Fruit fly (Drosophila melanogaster) whole organism, embryonic: ENCODE measurements around the gene CG46458.

ENCODE experiments used
- Antp ChIP-seq: fragments of 200-800 bp; sonication (Bioruptor generic); optimal IDR thresholded peaks from 3 replicates; lab custom pipeline; 2016; ENCODE audit warnings: missing biosample characterization, missing genetic modification characterization
- Bteb2 ChIP-seq: fragments of 200-800 bp; sonication (Bioruptor generic); optimal IDR thresholded peaks from 2 replicates; lab custom pipeline; 2016; ENCODE audit warnings: missing biosample characterization, missing genetic modification characterization
- CG10979 ChIP-seq: fragments of 200-800 bp; sonication (Bioruptor generic); optimal IDR thresholded peaks from 2 replicates; lab custom pipeline; 2018; ENCODE audit warnings: missing biosample characterization, mild to moderate bottlenecking, missing genetic modification characterization, moderate library complexity
- CG12744 ChIP-seq: fragments of 200-800 bp; sonication (Bioruptor generic); optimal IDR thresholded peaks from 2 replicates; lab custom pipeline; 2016; ENCODE audit warnings: missing biosample characterization, missing genetic modification characterization
- CG13775 ChIP-seq: fragments of 200-800 bp; sonication (Bioruptor generic); optimal IDR thresholded peaks from 3 replicates; lab custom pipeline; 2017; ENCODE audit warnings: missing biosample characterization, mild to moderate bottlenecking, missing genetic modification characterization
- CG13894 ChIP-seq: fragments of 200-800 bp; sonication (Bioruptor generic); optimal IDR thresholded peaks from 3 replicates; lab custom pipeline; 2018; ENCODE audit warnings: missing biosample characterization, mild to moderate bottlenecking, missing genetic modification characterization, moderate library complexity
- CG17802 ChIP-seq: fragments of 200-800 bp; sonication (Bioruptor generic); optimal IDR thresholded peaks from 2 replicates; lab custom pipeline; 2018; ENCODE audit warnings: missing biosample characterization, mild to moderate bottlenecking, missing genetic modification characterization, moderate library complexity
- CG17912 ChIP-seq: fragments of 200-800 bp; sonication (Bioruptor generic); optimal IDR thresholded peaks from 2 replicates; lab custom pipeline; 2018; ENCODE audit warnings: missing biosample characterization, mild to moderate bottlenecking, missing genetic modification characterization
- CG2116 ChIP-seq: fragments of 200-800 bp; sonication (Bioruptor generic); optimal IDR thresholded peaks from 3 replicates; lab custom pipeline; 2018; ENCODE audit warnings: missing biosample characterization, mild to moderate bottlenecking, missing genetic modification characterization
- CG2875 ChIP-seq: fragments of 200-800 bp; sonication (Bioruptor generic); optimal IDR thresholded peaks from 2 replicates; lab custom pipeline; 2017; ENCODE audit warnings: missing biosample characterization, mild to moderate bottlenecking, missing genetic modification characterization, missing genetic modification reagents
- CG3407 ChIP-seq: fragments of 200-800 bp; sonication (Bioruptor generic); optimal IDR thresholded peaks from 2 replicates; lab custom pipeline; 2018; ENCODE audit warnings: missing biosample characterization, mild to moderate bottlenecking, missing genetic modification characterization
- CG4282 ChIP-seq: fragments of 200-800 bp; sonication (Bioruptor generic); optimal IDR thresholded peaks from 2 replicates; lab custom pipeline; 2016; ENCODE audit warnings: missing biosample characterization, missing genetic modification characterization
- CG4617 ChIP-seq: fragments of 200-800 bp; sonication (Bioruptor generic); optimal IDR thresholded peaks from 3 replicates; lab custom pipeline; 2016; ENCODE audit warnings: missing biosample characterization, missing genetic modification characterization, borderline replicate concordance
- CG4820 ChIP-seq: fragments of 200-800 bp; sonication (Bioruptor generic); optimal IDR thresholded peaks from 3 replicates; lab custom pipeline; 2016; ENCODE audit warnings: missing biosample characterization, missing genetic modification characterization
- CG7372 ChIP-seq: fragments of 200-800 bp; sonication (Bioruptor generic); IDR thresholded peaks from 2 replicates; pipeline ENCODE4 v1.3.6; 2022; ENCODE audit warnings: missing biosample characterization, missing genetic modification characterization
- CG7963 ChIP-seq: fragments of 200-800 bp; sonication (Bioruptor generic); IDR thresholded peaks from 3 replicates; pipeline ENCODE4 v1.3.6; 2022; ENCODE audit warnings: missing biosample characterization, missing genetic modification characterization; ENCODE audit not compliant: partially characterized antibody
- CG9797 ChIP-seq: fragments of 200-800 bp; sonication (Bioruptor generic); optimal IDR thresholded peaks from 3 replicates; lab custom pipeline; 2018; ENCODE audit warnings: missing biosample characterization, mild to moderate bottlenecking, missing genetic modification characterization
- CG9932 ChIP-seq: fragments of 200-800 bp; sonication (Bioruptor generic); IDR thresholded peaks from 2 replicates; pipeline ENCODE4 v1.3.6; 2022; ENCODE audit warnings: missing biosample characterization, missing genetic modification characterization
- Chrac-16 ChIP-seq: fragments of 200-800 bp; sonication (Bioruptor generic); optimal IDR thresholded peaks from 3 replicates; lab custom pipeline; 2016; ENCODE audit warnings: missing biosample characterization, missing genetic modification characterization
- CkIIα-i1 ChIP-seq: fragments of 200-800 bp; sonication (Bioruptor generic); IDR thresholded peaks from 2 replicates; pipeline ENCODE4 v1.3.6; 2022; ENCODE audit warnings: missing biosample characterization, missing genetic modification characterization
- Dll ChIP-seq: fragments of 200-800 bp; sonication (Bioruptor generic); IDR thresholded peaks from 4 replicates; pipeline ENCODE4 v1.3.6; 2022; ENCODE audit warnings: missing biosample characterization, missing genetic modification characterization; ENCODE audit not compliant: partially characterized antibody
- HLHmδ ChIP-seq: fragments of 200-800 bp; sonication (Bioruptor generic); optimal IDR thresholded peaks from 2 replicates; lab custom pipeline; 2018; ENCODE audit warnings: missing biosample characterization, mild to moderate bottlenecking, missing genetic modification characterization, moderate library complexity
- Mad ChIP-seq: fragments of 200-800 bp; sonication (Bioruptor generic); optimal IDR thresholded peaks from 2 replicates; lab custom pipeline; 2016; ENCODE audit warnings: missing biosample characterization, missing genetic modification characterization
- Max ChIP-seq: fragments of 200-800 bp; sonication (Bioruptor generic); optimal IDR thresholded peaks from 2 replicates; lab custom pipeline; 2016; ENCODE audit warnings: missing biosample characterization, mild to moderate bottlenecking, missing genetic modification characterization
- Nf-YB ChIP-seq: fragments of 200-800 bp; sonication (Bioruptor generic); optimal IDR thresholded peaks from 3 replicates; lab custom pipeline; 2019; ENCODE audit warnings: missing biosample characterization, mild to moderate bottlenecking, missing genetic modification characterization, moderate library complexity
- Opbp ChIP-seq: fragments of 200-800 bp; sonication (Bioruptor generic); IDR thresholded peaks from 3 replicates; pipeline ENCODE4 v1.3.6; 2022; ENCODE audit warnings: missing biosample characterization, missing genetic modification characterization; ENCODE audit not compliant: partially characterized antibody
- PHDP ChIP-seq: fragments of 200-800 bp; sonication (Bioruptor generic); optimal IDR thresholded peaks from 3 replicates; lab custom pipeline; 2018; ENCODE audit warnings: missing biosample characterization, mild to moderate bottlenecking, missing genetic modification characterization, moderate library complexity
- Pdp1 ChIP-seq, 2 experiments: fragments of 200-800 bp; sonication (Bioruptor generic); optimal IDR thresholded peaks; 3 replicates each; lab custom pipeline; 2016; ENCODE audit warnings: missing biosample characterization in 2 of 2, missing genetic modification characterization in 2 of 2, mild to moderate bottlenecking in 1 of 2, moderate library complexity in 1 of 2
- al ChIP-seq: fragments of 200-800 bp; sonication (Bioruptor generic); IDR thresholded peaks from 2 replicates; pipeline ENCODE4 v1.3.6; 2022; ENCODE audit warnings: missing biosample characterization, missing genetic modification characterization
- cg ChIP-seq: fragments of 200-800 bp; sonication (Bioruptor generic); optimal IDR thresholded peaks from 3 replicates; lab custom pipeline; 2019; ENCODE audit warnings: missing biosample characterization, mild to moderate bottlenecking, missing genetic modification characterization, moderate library complexity
- chif ChIP-seq, 2 experiments: fragments of 200-800 bp; sonication (Bioruptor generic); optimal IDR thresholded peaks; 3 replicates each; lab custom pipeline; 2016; ENCODE audit warnings: missing biosample characterization in 2 of 2, missing genetic modification characterization in 2 of 2
- chinmo ChIP-seq: fragments of 200-800 bp; sonication (Bioruptor generic); IDR thresholded peaks from 4 replicates; pipeline ENCODE4 v1.3.6; 2022; ENCODE audit warnings: missing biosample characterization, missing genetic modification characterization; ENCODE audit not compliant: partially characterized antibody
- dmrt11E ChIP-seq: fragments of 200-800 bp; sonication (Bioruptor generic); optimal IDR thresholded peaks from 3 replicates; lab custom pipeline; 2018; ENCODE audit warnings: missing biosample characterization, mild to moderate bottlenecking, missing genetic modification characterization, moderate library complexity
- dmrt99B ChIP-seq: fragments of 200-800 bp; sonication (Bioruptor generic); optimal IDR thresholded peaks from 2 replicates; lab custom pipeline; 2018; ENCODE audit warnings: missing biosample characterization, mild to moderate bottlenecking, missing genetic modification characterization, moderate library complexity
- dysf ChIP-seq: fragments of 200-800 bp; sonication (Bioruptor generic); IDR thresholded peaks from 3 replicates; pipeline ENCODE4 v1.3.6; 2022; ENCODE audit warnings: missing biosample characterization, missing genetic modification characterization
- her ChIP-seq: fragments of 200-800 bp; sonication (Bioruptor generic); optimal IDR thresholded peaks from 2 replicates; lab custom pipeline; 2016; ENCODE audit warnings: missing biosample characterization, missing genetic modification characterization
- jigr1 ChIP-seq: fragments of 200-800 bp; sonication (Bioruptor generic); IDR thresholded peaks from 3 replicates; pipeline ENCODE4 v1.3.6; 2022; ENCODE audit warnings: missing biosample characterization, missing genetic modification characterization
- jumu ChIP-seq: fragments of 200-800 bp; sonication (Bioruptor generic); optimal IDR thresholded peaks from 3 replicates; lab custom pipeline; 2016; ENCODE audit warnings: missing biosample characterization, missing genetic modification characterization
- ken ChIP-seq: fragments of 200-800 bp; sonication (Bioruptor generic); IDR thresholded peaks from 3 replicates; pipeline ENCODE4 v1.3.6; 2022; ENCODE audit warnings: missing biosample characterization, missing genetic modification characterization
- nau ChIP-seq: fragments of 200-800 bp; sonication (Bioruptor generic); optimal IDR thresholded peaks from 3 replicates; lab custom pipeline; 2017; ENCODE audit warnings: missing biosample characterization, mild to moderate bottlenecking, missing genetic modification characterization, missing genetic modification reagents
- odd ChIP-seq: fragments of 200-800 bp; sonication (Bioruptor generic); optimal IDR thresholded peaks from 2 replicates; lab custom pipeline; 2017; ENCODE audit warnings: missing biosample characterization, mild to moderate bottlenecking, missing genetic modification characterization
- p53 ChIP-seq: fragments of 200-800 bp; sonication (Bioruptor generic); optimal IDR thresholded peaks from 2 replicates; lab custom pipeline; 2016; ENCODE audit warnings: missing biosample characterization, missing genetic modification characterization
- pb ChIP-seq: fragments of 200-800 bp; sonication (Bioruptor generic); optimal IDR thresholded peaks from 3 replicates; lab custom pipeline; 2016; ENCODE audit warnings: missing biosample characterization, missing genetic modification characterization
- pita ChIP-seq: fragments of 200-800 bp; sonication (Bioruptor generic); optimal IDR thresholded peaks from 2 replicates; lab custom pipeline; 2017; ENCODE audit warnings: missing biosample characterization, mild to moderate bottlenecking, missing genetic modification characterization
- pum ChIP-seq: fragments of 200-800 bp; sonication (Bioruptor generic); optimal IDR thresholded peaks from 2 replicates; lab custom pipeline; 2016; ENCODE audit warnings: missing biosample characterization, missing genetic modification characterization
- seq ChIP-seq: fragments of 200-800 bp; sonication (Bioruptor generic); IDR thresholded peaks from 2 replicates; pipeline ENCODE4 v1.3.6; 2022; ENCODE audit warnings: missing biosample characterization, missing genetic modification characterization
- ssp ChIP-seq: fragments of 200-800 bp; sonication (Bioruptor generic); IDR thresholded peaks from 2 replicates; pipeline ENCODE4 v1.3.6; 2022; ENCODE audit warnings: missing biosample characterization, missing genetic modification characterization
- toy ChIP-seq: fragments of 200-800 bp; sonication (Bioruptor generic); IDR thresholded peaks from 2 replicates; pipeline ENCODE4 v1.3.6; 2022; ENCODE audit warnings: missing biosample characterization, missing genetic modification characterization
- yki ChIP-seq: fragments of >200 bp; optimal IDR thresholded peaks from 3 replicates; lab custom pipeline; 2018
- zen ChIP-seq: fragments of 200-800 bp; sonication (Bioruptor generic); optimal IDR thresholded peaks from 3 replicates; lab custom pipeline; 2018; ENCODE audit warnings: missing biosample characterization, mild to moderate bottlenecking, missing genetic modification characterization, moderate library complexity
- zf30C ChIP-seq: fragments of 200-800 bp; sonication (Bioruptor generic); optimal IDR thresholded peaks from 3 replicates; lab custom pipeline; 2018; ENCODE audit warnings: missing biosample characterization, mild to moderate bottlenecking, missing genetic modification characterization

Gene CG46458

DNA sequence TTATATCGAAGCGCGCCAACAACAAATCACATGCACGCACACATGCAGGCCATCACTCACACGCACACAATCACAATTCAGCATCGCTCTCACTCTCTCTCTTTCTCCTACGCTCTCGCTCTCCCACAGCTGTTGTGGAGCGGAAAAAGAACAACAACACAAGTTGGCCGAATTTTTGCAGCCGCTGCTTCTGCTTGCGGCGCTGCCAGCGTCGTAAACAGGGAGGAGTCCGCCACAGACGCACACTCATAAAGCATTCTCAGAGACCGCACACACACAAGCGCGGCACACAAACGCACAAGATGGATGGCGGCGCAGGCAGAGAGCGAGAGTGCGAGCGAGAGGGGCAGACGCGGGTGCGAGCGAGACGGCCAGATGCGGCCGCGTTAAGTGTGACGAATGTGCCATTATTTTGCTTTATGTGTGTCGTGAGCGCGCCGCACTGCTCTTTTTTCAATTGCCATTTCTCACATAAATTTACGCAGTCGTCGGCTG is 42.6 kb upstream of the CG46458 start (continued):
- TF ChIP-seq CG4617 (GFP tag; lab: Kevin White, UChicago), result no peak
- TF ChIP-seq Pdp1 (GFP tag; optimal IDR thresholded peaks at IDR 0.05; lab: Kevin White, UChicago), result no peak
- TF ChIP-seq CkIIα-i1, result no peak
- no peak for TF ChIP-seq CG12744 (GFP tag; lab: Kevin White, UChicago)
- TF ChIP-seq Max (GFP tag; lab: Kevin White, UChicago), result no peak
- TF ChIP-seq Nf-YB (GFP tag; lab: Kevin White, UChicago), result peak; percentile 96
- peak; percentile 99 for TF ChIP-seq cg (GFP tag; lab: Kevin White, UChicago)
- peak; percentile 45 for TF ChIP-seq yki (lab: Kevin White, UChicago)
- no peak for TF ChIP-seq CG17912 (GFP tag; lab: Kevin White, UChicago)
- TF ChIP-seq Bteb2, result no peak
- TF ChIP-seq pita, result no peak
- no peak for TF ChIP-seq p53 (GFP tag; lab: Kevin White, UChicago)
- no peak for TF ChIP-seq jumu (GFP tag; lab: Kevin White, UChicago)
- TF ChIP-seq CG13775 (GFP tag; lab: Kevin White, UChicago), result no peak
- TF ChIP-seq PHDP (tag; lab: Kevin White, UChicago), result no peak
- no peak for TF ChIP-seq ssp (GFP tag; lab: Robert Waterston, UW)
- TF ChIP-seq CG7372, result no peak
- TF ChIP-seq CG13894 (tag; lab: Kevin White, UChicago), result no peak
- peak; percentile 95 for TF ChIP-seq chinmo
- TF ChIP-seq chif (GFP tag; optimal IDR thresholded peaks at IDR 0.05; lab: Kevin White, UChicago), result peak in 1 of 2 experiments; percentile 23
- no peak for TF ChIP-seq CG2875
- TF ChIP-seq pb (GFP tag; lab: Kevin White, UChicago), result peak; percentile 24
- TF ChIP-seq ken (GFP tag; lab: Robert Waterston, UW), result no peak
- no peak for TF ChIP-seq CG9932
- TF ChIP-seq CG2116 (GFP tag; lab: Kevin White, UChicago), result no peak
- TF ChIP-seq zf30C (GFP tag; lab: Kevin White, UChicago), result no peak
- no peak for TF ChIP-seq CG4282
- TF ChIP-seq al, result no peak
- no peak for TF ChIP-seq CG4820
- no peak for TF ChIP-seq pum (GFP tag; lab: Kevin White, UChicago)
- TF ChIP-seq dmrt99B, result no peak
- TF ChIP-seq dysf (GFP tag; lab: Robert Waterston, UW), result no peak
- no peak for TF ChIP-seq Chrac-16 (GFP tag; lab: Kevin White, UChicago)
- TF ChIP-seq her (GFP tag; lab: Kevin White, UChicago), result no peak
- TF ChIP-seq odd, result no peak
- TF ChIP-seq nau, result peak; percentile 44
- TF ChIP-seq Dll (GFP tag; lab: Robert Waterston, UW), result no peak
- no peak for TF ChIP-seq CG7963 (GFP tag; lab: Robert Waterston, UW)
- no peak for TF ChIP-seq HLHmδ (GFP tag; lab: Kevin White, UChicago)
- TF ChIP-seq toy (GFP tag; lab: Robert Waterston, UW), result no peak
- no peak for TF ChIP-seq CG3407 (GFP tag; lab: Kevin White, UChicago)
- no peak for TF ChIP-seq CG10979
- no peak for TF ChIP-seq Opbp (GFP tag; lab: Robert Waterston, UW)
- peak; percentile 72; the same call in 1 of the 2 replicates for TF ChIP-seq seq (GFP tag; lab: Robert Waterston, UW)
- TF ChIP-seq Antp, result peak; percentile 57
- no peak for TF ChIP-seq dmrt11E (tag; lab: Kevin White, UChicago)
- no peak for TF ChIP-seq CG17802 (tag; lab: Kevin White, UChicago)
- no peak for TF ChIP-seq Mad (GFP tag; lab: Kevin White, UChicago)
- no peak for TF ChIP-seq CG9797 (GFP tag; lab: Kevin White, UChicago)
- no peak for TF ChIP-seq jigr1 (GFP tag; lab: Robert Waterston, UW)
- TF ChIP-seq zen (tag; lab: Kevin White, UChicago), result peak; percentile 70
